Fruit fly (Drosophila melanogaster): ENCODE data around the gene CG42586.
"Not testable (repeated sequence)": the region's sequence is repeated elsewhere in the genome, so short reads cannot be mapped to it uniquely, and the experiment has no call there.

DNA sequence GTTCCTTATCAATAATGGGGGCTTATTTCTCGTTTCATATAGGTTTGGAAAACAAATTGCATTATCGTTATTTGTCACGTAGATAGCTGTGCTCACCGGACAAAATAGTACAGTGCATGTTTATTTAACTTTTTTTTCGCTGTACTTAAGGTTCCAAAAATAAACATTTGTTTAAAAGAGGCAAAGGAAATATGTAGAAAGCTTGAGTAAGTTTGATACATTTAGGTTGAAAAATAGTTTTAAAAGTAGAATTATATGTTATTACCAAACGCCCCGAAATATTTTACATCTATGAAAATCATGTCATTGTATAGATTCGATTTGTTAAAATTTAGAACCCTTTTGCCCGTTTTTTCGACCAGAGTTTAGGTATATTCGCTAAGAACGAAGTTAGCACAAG lies 2.0 kb downstream of the CG42586 start, which contains the start of gene CG42585:
- not testable (repeated sequence) for TF ChIP-seq CG8478, psq (optimal IDR thresholded peaks at IDR 0.05)
